Worm (Caenorhabditis elegans) whole organism, L1 larva: Measurements from ENCODE around the gene mlt-3.

ENCODE experiments used
- C04F5.9 ChIP-seq: sonication (generic microtip); optimal IDR thresholded peaks from 2 replicates; lab custom pipeline; 2016; ENCODE audit warnings: missing genetic modification characterization, missing compliant biosample characterization
- C16A3.4 ChIP-seq: fragments of 150-350 bp; optimal IDR thresholded peaks from 2 replicates; lab custom pipeline; 2014; ENCODE audit warnings: missing biosample characterization, missing genetic modification characterization
- C34B4.2 ChIP-seq: sonication (generic microtip); optimal IDR thresholded peaks from 2 replicates; lab custom pipeline; 2017; ENCODE audit warnings: mild to moderate bottlenecking, missing genetic modification characterization, missing compliant biosample characterization
- alr-1 ChIP-seq: fragments of 200-800 bp; sonication (Bioruptor generic); optimal IDR thresholded peaks from 2 replicates; lab custom pipeline; 2018; ENCODE audit warnings: borderline replicate concordance, mild to moderate bottlenecking, missing genetic modification characterization, missing compliant biosample characterization
- aly-2 ChIP-seq: fragments of 150-350 bp; optimal IDR thresholded peaks from 2 replicates; lab custom pipeline; 2014; ENCODE audit warnings: missing biosample characterization, missing genetic modification characterization
- ama-1 ChIP-seq: fragments of 150-350 bp; optimal IDR thresholded peaks from 2 replicates; lab custom pipeline; 2014
- ceh-63 ChIP-seq: fragments of 200-800 bp; sonication (Bioruptor generic); optimal IDR thresholded peaks from 2 replicates; lab custom pipeline; 2018; ENCODE audit warnings: mild to moderate bottlenecking, missing genetic modification characterization, missing compliant biosample characterization
- ces-1 ChIP-seq: fragments of 150-350 bp; optimal IDR thresholded peaks from 2 replicates; lab custom pipeline; 2014; ENCODE audit warnings: missing biosample characterization, missing genetic modification reagents, missing genetic modification characterization
- efl-1 ChIP-seq, 4 experiments: fragments of 150-350 bp; optimal IDR thresholded peaks in 3 of 4; peaks in 1 of 4; 1 replicate in 1 of 4; 2 replicates in 3 of 4; lab custom pipeline; 2014; ENCODE audit warnings: missing biosample characterization in 2 of 4, missing genetic modification characterization in 2 of 4, missing genetic modification reagents in 2 of 4
- egl-27 ChIP-seq, 2 experiments: fragments of 150-350 bp in 1 of 2; sonication (generic microtip); optimal IDR thresholded peaks; 3 replicates each; lab custom pipeline; 2017 to 2018; ENCODE audit warnings: missing biosample characterization in 2 of 2, missing genetic modification characterization in 2 of 2, missing genetic modification reagents in 2 of 2
- elt-2 ChIP-seq: sonication (generic microtip); optimal IDR thresholded peaks from 2 replicates; lab custom pipeline; 2016; ENCODE audit warnings: missing genetic modification characterization, mild to moderate bottlenecking, inconsistent platforms, missing compliant biosample characterization, missing genetic modification reagents
- fkh-10 ChIP-seq: sonication (generic microtip); optimal IDR thresholded peaks from 2 replicates; lab custom pipeline; 2017; ENCODE audit warnings: missing biosample characterization, missing genetic modification reagents, missing genetic modification characterization
- hpl-2 ChIP-seq: fragments of 150-350 bp; optimal IDR thresholded peaks from 2 replicates; lab custom pipeline; 2014; ENCODE audit warnings: missing biosample characterization, missing genetic modification reagents, missing genetic modification characterization
- isw-1 ChIP-seq: fragments of 200-800 bp; sonication (Bioruptor generic); IDR thresholded peaks from 2 replicates; pipeline ENCODE4 v1.3.6; 2022; ENCODE audit warnings: missing genetic modification characterization, missing compliant biosample characterization
- jun-1 ChIP-seq: fragments of 150-350 bp; optimal IDR thresholded peaks from 2 replicates; lab custom pipeline; 2014; ENCODE audit warnings: missing biosample characterization, missing genetic modification reagents, missing genetic modification characterization
- lin-14 ChIP-seq: fragments of 200-800 bp; sonication (Bioruptor generic); optimal IDR thresholded peaks from 2 replicates; lab custom pipeline; 2018; ENCODE audit warnings: mild to moderate bottlenecking, missing genetic modification characterization, moderate library complexity, missing compliant biosample characterization
- lin-35 ChIP-seq, 2 experiments: fragments of 150-350 bp; optimal IDR thresholded peaks; 2 replicates each; lab custom pipeline; 2014; ENCODE audit warnings: missing biosample characterization in 2 of 2, missing genetic modification characterization in 2 of 2, missing genetic modification reagents in 2 of 2
- mdl-1 ChIP-seq, 2 experiments: fragments of 150-350 bp; optimal IDR thresholded peaks; 2 replicates each; lab custom pipeline; 2014 to 2017; ENCODE audit warnings: missing biosample characterization in 2 of 2, missing genetic modification characterization in 2 of 2, inconsistent platforms in 1 of 2
- nhr-12 ChIP-seq: sonication (generic microtip); optimal IDR thresholded peaks from 2 replicates; lab custom pipeline; 2017; ENCODE audit warnings: missing biosample characterization, missing genetic modification characterization
- nhr-19 ChIP-seq: fragments of 200-800 bp; sonication (Bioruptor generic); conservative IDR thresholded peaks from 2 replicates; pipeline ENCODE4 v1.3.6; 2022; ENCODE audit warnings: missing genetic modification characterization, missing compliant biosample characterization
- nhr-20 ChIP-seq: sonication (generic microtip); optimal IDR thresholded peaks from 2 replicates; lab custom pipeline; 2016; ENCODE audit warnings: mild to moderate bottlenecking, missing genetic modification characterization, missing compliant biosample characterization
- nhr-28 ChIP-seq: fragments of 150-350 bp; optimal IDR thresholded peaks from 2 replicates; lab custom pipeline; 2014; ENCODE audit warnings: missing biosample characterization, missing genetic modification characterization
- nhr-71 ChIP-seq: sonication (generic microtip); optimal IDR thresholded peaks from 2 replicates; lab custom pipeline; 2016; ENCODE audit warnings: mild to moderate bottlenecking, missing genetic modification characterization, moderate library complexity, missing compliant biosample characterization
- nhr-76 ChIP-seq: sonication (generic microtip); optimal IDR thresholded peaks from 2 replicates; lab custom pipeline; 2017; ENCODE audit warnings: missing biosample characterization, missing genetic modification characterization
- nhr-77 ChIP-seq: fragments of 150-350 bp; optimal IDR thresholded peaks from 2 replicates; lab custom pipeline; 2014; ENCODE audit warnings: missing biosample characterization, missing genetic modification characterization
- nhr-84 ChIP-seq: sonication (generic microtip); optimal IDR thresholded peaks from 2 replicates; lab custom pipeline; 2017; ENCODE audit warnings: missing biosample characterization, missing genetic modification characterization
- nhr-85 ChIP-seq: sonication (generic microtip); peaks from one replicate; lab custom pipeline; 2016; ENCODE audit warnings: missing genetic modification characterization, inconsistent platforms, missing compliant biosample characterization
- tbx-2 ChIP-seq: sonication (generic microtip); optimal IDR thresholded peaks from 2 replicates; lab custom pipeline; 2016; ENCODE audit warnings: missing genetic modification characterization, missing compliant biosample characterization
- unc-62 ChIP-seq: fragments of 150-350 bp; optimal IDR thresholded peaks from 2 replicates; lab custom pipeline; 2014; ENCODE audit warnings: missing biosample characterization, missing genetic modification reagents, missing genetic modification characterization

The mlt-3 gene

DNA sequence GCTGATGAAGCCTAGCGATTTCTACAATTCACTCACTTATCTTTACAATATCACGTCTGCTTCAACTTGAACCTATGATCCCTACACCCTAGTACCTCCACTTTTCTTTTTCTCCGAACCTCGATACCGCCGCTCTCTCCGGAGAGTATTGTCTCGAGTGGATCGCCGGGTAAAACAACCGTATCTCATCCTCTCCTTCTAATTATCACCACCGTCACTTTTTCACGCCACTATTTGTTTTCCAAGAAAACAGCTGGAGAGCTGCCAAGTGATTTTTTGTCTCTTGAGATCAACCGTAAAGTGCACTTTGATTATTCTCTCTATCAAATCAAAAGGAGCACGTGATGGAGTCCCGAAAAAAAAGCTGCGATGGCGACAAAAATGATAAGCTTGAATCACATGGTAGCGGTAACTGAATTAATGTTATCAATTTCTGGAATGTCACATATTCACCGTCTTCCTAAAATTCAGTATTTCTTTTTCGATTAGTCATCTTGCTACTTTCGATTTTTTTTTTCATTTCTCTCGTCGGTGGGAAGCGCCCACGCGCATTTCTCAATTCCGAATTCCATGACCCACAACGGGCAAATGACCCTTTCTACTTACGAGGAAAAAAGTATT is 27.3 kb downstream of the mlt-3 start (continued):
- TF ChIP-seq C34B4.2 (tag; lab: Kevin White, UChicago) = no peak
- peak in 1 of 2 experiments; percentile 5 for TF ChIP-seq egl-27 (tag; optimal IDR thresholded peaks at IDR 0.05; lab: Kevin White, UChicago)
- no peak for TF ChIP-seq alr-1 (tag; lab: Kevin White, UChicago)
- no peak for TF ChIP-seq C16A3.4
- TF ChIP-seq ama-1 (lab: Kevin White, UChicago) = no peak
- TF ChIP-seq mdl-1 (tag; optimal IDR thresholded peaks at IDR 0.05; lab: Kevin White, UChicago) = peak in 1 of 2 experiments; percentile 12
- no peak for TF ChIP-seq efl-1 (optimal IDR thresholded peaks at IDR 0.05; lab: Kevin White, UChicago)
- TF ChIP-seq efl-1 (GFP tag; optimal IDR thresholded peaks at IDR 0.05 in 1 of 2; lab: Kevin White, UChicago) = peak in 1 of 2 experiments; percentile 58
- no peak for TF ChIP-seq ceh-63 (GFP tag; lab: Kevin White, UChicago)
- TF ChIP-seq, all 84 proteins: peak for 10

- TF ChIP-seq tbx-2 (tag; lab: Kevin White, UChicago) (peak; percentile 36), lin-14 (peak; percentile 68), nhr-77 (tag; lab: Kevin White, UChicago) (peak; percentile 32), unc-62 (GFP tag; lab: Kevin White, UChicago) (no peak), nhr-12 (no peak), efl-1 (optimal IDR thresholded peaks at IDR 0.05; lab: Kevin White, UChicago) (no peak), efl-1 (GFP tag; optimal IDR thresholded peaks at IDR 0.05 in 1 of 2; lab: Kevin White, UChicago) (peak in 1 of 2 experiments; percentile 55)
- TF ChIP-seq, all 84 proteins: peak for 4
Measured at ce11 chrIV:12198816-12199215, 28.1 kb downstream of the mlt-3 start.

- peak; percentile 2 for TF ChIP-seq jun-1 (tag; lab: Kevin White, UChicago)
- no peak for TF ChIP-seq ces-1
- no peak for TF ChIP-seq nhr-19
- peak; percentile 18 for TF ChIP-seq nhr-71 (tag; lab: Kevin White, UChicago)
- TF ChIP-seq nhr-84 = no peak
- no peak for TF ChIP-seq efl-1 (optimal IDR thresholded peaks at IDR 0.05; lab: Kevin White, UChicago)
- TF ChIP-seq efl-1 (GFP tag; optimal IDR thresholded peaks at IDR 0.05 in 1 of 2; lab: Kevin White, UChicago) = peak in 1 of 2 experiments; percentile 16
- peak in 1 of 2 experiments; percentile 5 for TF ChIP-seq lin-35 (GFP tag; optimal IDR thresholded peaks at IDR 0.05; lab: Kevin White, UChicago)
- TF ChIP-seq elt-2 (tag; lab: Kevin White, UChicago) = peak; percentile 71
Measured at ce11 chrIV:12197679-12198078, 29.2 kb downstream of the mlt-3 start.

DNA sequence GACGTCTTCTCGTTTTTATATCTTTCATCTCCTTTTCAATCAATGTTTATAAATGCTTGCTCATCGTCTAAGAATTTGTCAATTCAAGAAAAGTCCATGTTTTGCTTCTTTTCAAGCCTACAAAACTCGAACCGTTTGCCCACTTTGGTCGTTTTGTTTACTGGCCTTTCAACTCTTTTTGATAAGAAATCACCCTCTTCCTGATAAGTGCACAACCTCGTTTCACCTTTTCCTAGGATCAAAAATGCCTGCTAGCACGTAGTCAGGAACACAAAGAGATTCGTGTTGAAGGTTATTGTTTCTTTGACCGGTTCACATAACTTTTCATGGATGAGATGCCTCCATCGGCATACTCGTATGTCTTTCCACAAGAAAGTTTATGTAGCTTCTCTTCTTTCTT is 30.3 kb downstream of the mlt-3 start:
- no peak for TF ChIP-seq C34B4.2 (tag; lab: Kevin White, UChicago)
- no peak for TF ChIP-seq elt-2 (tag; lab: Kevin White, UChicago)
- TF ChIP-seq C04F5.9 = no peak
- no peak for TF ChIP-seq nhr-28 (tag; lab: Kevin White, UChicago)
- TF ChIP-seq fkh-10 (GFP tag; lab: Kevin White, UChicago) = no peak
- TF ChIP-seq nhr-76 = no peak

ce11 chrIV:12194668-12195067 is 32.2 kb downstream of the mlt-3 start:
- no peak for TF ChIP-seq isw-1 (GFP tag; lab: Robert Waterston, UW)
- TF ChIP-seq nhr-12 = no peak
- no peak for TF ChIP-seq ama-1 (lab: Kevin White, UChicago)
- TF ChIP-seq nhr-85 (tag; lab: Kevin White, UChicago) = no peak
- no peak for TF ChIP-seq efl-1 (optimal IDR thresholded peaks at IDR 0.05; lab: Kevin White, UChicago)
- peak in 1 of 2 experiments; percentile 46 for TF ChIP-seq efl-1 (GFP tag; optimal IDR thresholded peaks at IDR 0.05 in 1 of 2; lab: Kevin White, UChicago)
- no peak for TF ChIP-seq nhr-20
- TF ChIP-seq aly-2 (tag; lab: Kevin White, UChicago) = no peak

DNA sequence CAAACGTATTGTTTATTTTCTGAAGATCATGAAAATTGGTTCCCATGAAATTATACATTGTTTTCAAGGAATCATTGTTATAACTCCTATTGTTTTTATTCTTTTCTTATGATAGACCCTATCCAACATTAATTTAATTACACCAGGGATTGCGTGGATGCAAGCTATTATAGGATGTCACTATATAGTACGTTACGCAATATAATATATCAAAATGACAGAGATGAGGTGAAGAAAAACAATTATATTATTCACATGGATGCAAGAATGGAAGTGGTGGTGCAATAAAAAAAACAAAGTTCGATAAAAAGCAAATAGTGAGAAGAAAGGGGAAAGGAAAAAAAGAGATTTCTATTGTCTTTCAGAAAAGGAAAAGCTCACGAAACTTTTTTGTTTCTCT is 33.6 kb downstream of the mlt-3 start:
- TF ChIP-seq hpl-2 (GFP tag; lab: Kevin White, UChicago) (no peak), nhr-71 (tag; lab: Kevin White, UChicago) (no peak), efl-1 (optimal IDR thresholded peaks at IDR 0.05; lab: Kevin White, UChicago) (no peak), efl-1 (GFP tag; optimal IDR thresholded peaks at IDR 0.05 in 1 of 2; lab: Kevin White, UChicago) (peak in 1 of 2 experiments; percentile 14)
